Worm (Caenorhabditis elegans) whole organism, mixed stage, embryonic: ENCODE data around the gene srg-2.

Source experiments
- M03D4.4 ChIP-seq: sonication (generic microtip); optimal IDR thresholded peaks from 2 replicates; lab custom pipeline; 2017; ENCODE audit warnings: mild to moderate bottlenecking, missing genetic modification characterization, missing compliant biosample characterization
- bed-3 ChIP-seq: fragments of 200-800 bp; sonication (Bioruptor generic); optimal IDR thresholded peaks from 3 replicates; lab custom pipeline; 2018; ENCODE audit warnings: mild to moderate bottlenecking, missing genetic modification characterization, moderate library complexity, missing compliant biosample characterization
- blmp-1 ChIP-seq: fragments of 150-350 bp; optimal IDR thresholded peaks from 2 replicates; lab custom pipeline; 2014; ENCODE audit warnings: missing biosample characterization, missing genetic modification characterization
- ceh-39 ChIP-seq: fragments of 150-350 bp; optimal IDR thresholded peaks from 2 replicates; lab custom pipeline; 2014; ENCODE audit warnings: missing biosample characterization, missing genetic modification characterization
- ceh-43 ChIP-seq: fragments of 200-800 bp; sonication (Bioruptor generic); optimal IDR thresholded peaks from 2 replicates; lab custom pipeline; 2018; ENCODE audit warnings: mild to moderate bottlenecking, missing genetic modification characterization, moderate library complexity, missing compliant biosample characterization
- ces-1 ChIP-seq: fragments of 150-350 bp; optimal IDR thresholded peaks from 2 replicates; lab custom pipeline; 2014; ENCODE audit warnings: missing biosample characterization, missing genetic modification reagents, missing genetic modification characterization
- cnd-1 ChIP-seq: fragments of 200-800 bp; sonication (Bioruptor generic); optimal IDR thresholded peaks from 2 replicates; lab custom pipeline; 2018; ENCODE audit warnings: mild to moderate bottlenecking, missing genetic modification characterization, missing compliant biosample characterization
- drap-1 ChIP-seq: fragments of 200-800 bp; sonication (Bioruptor generic); optimal IDR thresholded peaks from 3 replicates; lab custom pipeline; 2018; ENCODE audit warnings: mild to moderate bottlenecking, missing genetic modification characterization, missing compliant biosample characterization
- elt-1 ChIP-seq: sonication (generic microtip); optimal IDR thresholded peaks from 2 replicates; lab custom pipeline; 2017; ENCODE audit warnings: missing genetic modification characterization, mild to moderate bottlenecking, missing compliant biosample characterization, antibody characterized with exemption, moderate library complexity, borderline replicate concordance; ENCODE audit not compliant: insufficient read depth
- elt-3 ChIP-seq: fragments of 150-350 bp; optimal IDR thresholded peaks from 2 replicates; lab custom pipeline; 2014; ENCODE audit warnings: missing biosample characterization, missing genetic modification characterization
- flh-1 ChIP-seq: fragments of 200-800 bp; sonication (Bioruptor generic); optimal IDR thresholded peaks from 2 replicates; lab custom pipeline; 2018; ENCODE audit warnings: mild to moderate bottlenecking, missing genetic modification characterization, moderate library complexity, missing compliant biosample characterization
- ham-2 ChIP-seq: fragments of 200-800 bp; sonication (Bioruptor generic); optimal IDR thresholded peaks from 2 replicates; lab custom pipeline; 2018; ENCODE audit warnings: mild to moderate bottlenecking, missing genetic modification characterization, missing compliant biosample characterization
- hlh-1 ChIP-seq: fragments of 150-350 bp; optimal IDR thresholded peaks from 2 replicates; lab custom pipeline; 2014; ENCODE audit warnings: missing biosample characterization, missing genetic modification reagents, missing genetic modification characterization
- lin-13 ChIP-seq: fragments of 150-350 bp; optimal IDR thresholded peaks from 2 replicates; lab custom pipeline; 2014; ENCODE audit warnings: missing biosample characterization, missing genetic modification characterization
- lin-32 ChIP-seq: fragments of 200-800 bp; sonication (Bioruptor generic); optimal IDR thresholded peaks from 2 replicates; lab custom pipeline; 2018; ENCODE audit warnings: mild to moderate bottlenecking, missing genetic modification characterization, missing compliant biosample characterization
- lsy-2 ChIP-seq: fragments of 150-350 bp; optimal IDR thresholded peaks from 2 replicates; lab custom pipeline; 2014; ENCODE audit warnings: missing biosample characterization, missing genetic modification characterization
- mab-5 ChIP-seq: fragments of 150-350 bp; optimal IDR thresholded peaks from 2 replicates; lab custom pipeline; 2014; ENCODE audit warnings: missing biosample characterization, missing genetic modification characterization
- mep-1 ChIP-seq: fragments of 150-350 bp; optimal IDR thresholded peaks from 2 replicates; lab custom pipeline; 2017; ENCODE audit warnings: missing biosample characterization, missing genetic modification reagents, missing genetic modification characterization, inconsistent platforms
- mls-2 ChIP-seq: sonication (generic microtip); optimal IDR thresholded peaks from 2 replicates; lab custom pipeline; 2016; ENCODE audit warnings: mild to moderate bottlenecking, missing genetic modification characterization, moderate library complexity, missing compliant biosample characterization
- nhr-12 ChIP-seq: fragments of 150-350 bp; optimal IDR thresholded peaks from 2 replicates; lab custom pipeline; 2014; ENCODE audit warnings: missing biosample characterization, missing genetic modification characterization
- nhr-237 ChIP-seq: fragments of 150-350 bp; optimal IDR thresholded peaks from 2 replicates; lab custom pipeline; 2014; ENCODE audit warnings: missing biosample characterization, missing genetic modification characterization
- nhr-28 ChIP-seq: fragments of 150-350 bp; optimal IDR thresholded peaks from 2 replicates; lab custom pipeline; 2014; ENCODE audit warnings: missing biosample characterization, missing genetic modification characterization
- pha-4 ChIP-seq: fragments of 150-350 bp; optimal IDR thresholded peaks from 2 replicates; lab custom pipeline; 2018; ENCODE audit warnings: missing biosample characterization, missing genetic modification reagents, missing genetic modification characterization
- sem-2 ChIP-seq: fragments of 200-800 bp; sonication (Bioruptor generic); optimal IDR thresholded peaks from 2 replicates; lab custom pipeline; 2018; ENCODE audit warnings: mild to moderate bottlenecking, missing genetic modification characterization, missing compliant biosample characterization
- snpc-4 ChIP-seq: fragments of 150-350 bp; optimal IDR thresholded peaks from 2 replicates; lab custom pipeline; 2014; ENCODE audit warnings: missing biosample characterization, missing genetic modification characterization
- sptf-1 ChIP-seq: sonication (generic microtip); optimal IDR thresholded peaks from 2 replicates; lab custom pipeline; 2017; ENCODE audit warnings: mild to moderate bottlenecking, missing genetic modification characterization, moderate library complexity, missing compliant biosample characterization
- tbx-8 ChIP-seq: fragments of 200-800 bp; sonication (Bioruptor generic); optimal IDR thresholded peaks from 2 replicates; lab custom pipeline; 2018; ENCODE audit warnings: mild to moderate bottlenecking, missing genetic modification characterization, moderate library complexity, missing compliant biosample characterization
- unc-120 ChIP-seq: sonication (generic microtip); optimal IDR thresholded peaks from 2 replicates; lab custom pipeline; 2017; ENCODE audit warnings: missing genetic modification characterization, missing compliant biosample characterization; ENCODE audit not compliant: poor library complexity, severe bottlenecking
- unc-39 ChIP-seq: fragments of 150-350 bp; optimal IDR thresholded peaks from 2 replicates; lab custom pipeline; 2014; ENCODE audit warnings: missing biosample characterization, missing genetic modification characterization
- unc-62 ChIP-seq: fragments of 150-350 bp; optimal IDR thresholded peaks from 2 replicates; lab custom pipeline; 2014; ENCODE audit warnings: missing biosample characterization, missing genetic modification reagents, missing genetic modification characterization
- zip-8 ChIP-seq: fragments of 150-350 bp; optimal IDR thresholded peaks from 2 replicates; lab custom pipeline; 2014; ENCODE audit warnings: missing biosample characterization, missing genetic modification characterization
- ztf-11 ChIP-seq: fragments of 150-350 bp; optimal IDR thresholded peaks from 2 replicates; lab custom pipeline; 2014; ENCODE audit warnings: missing biosample characterization, missing genetic modification characterization

srg-2 gene

DNA sequence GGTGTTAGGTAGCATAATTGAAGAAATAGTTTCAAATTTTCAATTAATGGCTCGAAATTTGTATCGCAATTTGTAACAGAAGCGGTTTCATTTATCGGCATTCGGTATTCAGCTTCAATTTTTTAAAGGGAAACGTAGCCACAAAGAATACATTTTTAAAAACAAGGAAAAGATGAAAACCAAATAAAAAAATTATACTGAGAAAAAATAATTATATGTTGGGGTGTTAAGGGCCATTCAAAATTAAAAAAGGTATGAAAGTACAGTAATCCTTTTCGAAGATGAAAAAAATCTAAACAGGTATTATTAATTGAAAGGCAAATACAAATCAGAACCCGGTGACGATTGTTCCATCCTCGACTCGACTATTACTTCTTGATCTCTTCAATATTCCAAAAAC is 1.8 kb downstream of the srg-2 start, which contains the start of gene srg-1:
Gene srg-1, minus strand, starts transcription at position 101 of the 400 bp plus-strand sequence.
- TF ChIP-seq lin-32 (no peak), bed-3 (GFP tag; lab: Kevin White, UChicago) (no peak), nhr-28 (tag; lab: Kevin White, UChicago) (no peak)

DNA sequence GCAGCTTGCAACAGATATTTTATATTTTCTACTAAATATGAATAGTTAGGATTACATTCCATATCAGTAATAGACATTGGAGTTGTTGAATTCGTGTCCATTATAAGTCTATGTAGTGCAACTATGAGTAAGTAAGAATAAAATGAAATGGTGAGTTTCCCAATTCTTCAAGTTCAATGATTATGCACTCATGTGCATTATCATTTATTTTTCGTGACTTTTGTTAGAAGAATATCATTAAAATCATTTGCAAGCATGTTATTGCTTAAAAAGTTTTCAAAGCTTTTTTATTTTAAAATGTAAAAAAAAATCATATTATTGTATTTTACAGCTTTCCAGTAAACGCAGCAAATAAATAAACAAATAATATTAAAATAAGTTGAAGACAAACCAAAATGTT is 3.3 kb downstream of the srg-2 start, which contains the start of gene srg-9:
Gene srg-9, minus strand, starts transcription at position 101 of the 400 bp plus-strand sequence.
- TF ChIP-seq cnd-1: no peak
- no peak for TF ChIP-seq elt-1 (tag; lab: Kevin White, UChicago)
- TF ChIP-seq tbx-8: no peak
- TF ChIP-seq snpc-4 (tag; lab: Kevin White, UChicago): no peak
- no peak for TF ChIP-seq mab-5 (tag; lab: Kevin White, UChicago)
- no peak for TF ChIP-seq bed-3 (GFP tag; lab: Kevin White, UChicago)
- no peak for TF ChIP-seq blmp-1 (tag; lab: Kevin White, UChicago)
- no peak for TF ChIP-seq sem-2 (GFP tag; lab: Kevin White, UChicago)
- TF ChIP-seq hlh-1: no peak
- no peak for TF ChIP-seq ztf-11
- no peak for TF ChIP-seq drap-1
- TF ChIP-seq elt-3 (tag; lab: Kevin White, UChicago): no peak
- TF ChIP-seq zip-8 (tag; lab: Kevin White, UChicago): no peak
- TF ChIP-seq unc-120 (tag; lab: Kevin White, UChicago): no peak
- no peak for TF ChIP-seq ham-2 (GFP tag; lab: Kevin White, UChicago)
- no peak for TF ChIP-seq ceh-43 (GFP tag; lab: Kevin White, UChicago)
- no peak for TF ChIP-seq pha-4

ce11 chrIII:6254737-6255136 is 5.3 kb downstream of the srg-2 start, which contains the start of gene srg-8:
TSS of gene srg-8 (minus strand) at chrIII:6254837.
- TF ChIP-seq ces-1 (GFP tag; lab: Kevin White, UChicago) (no peak), unc-39 (tag; lab: Kevin White, UChicago) (no peak), cnd-1 (no peak), mep-1 (no peak), drap-1 (no peak)

DNA sequence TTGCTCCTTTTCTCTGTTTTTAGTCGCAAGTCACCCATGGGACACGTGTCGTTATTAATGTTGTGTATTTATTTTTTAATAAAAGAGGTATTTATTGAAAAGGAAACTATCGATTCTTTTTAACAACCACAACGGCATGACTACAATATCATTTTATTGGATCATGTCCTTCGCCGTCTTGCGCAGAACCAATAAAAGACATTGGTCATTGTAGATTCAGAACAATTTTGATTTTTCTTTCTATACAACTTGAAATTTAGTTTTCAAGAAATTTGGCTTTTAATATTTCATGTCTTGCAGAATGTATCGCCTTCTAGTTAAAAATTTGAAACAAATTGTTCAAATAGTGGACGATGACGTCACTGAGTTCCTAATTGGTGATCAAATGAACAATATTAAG is 8.5 kb downstream of the srg-2 start, which contains the start of gene amdh-1:
Gene amdh-1, plus strand, starts transcription at position 301 of the 400 bp plus-strand sequence.
- TF ChIP-seq drap-1 (no peak), mls-2 (tag; lab: Kevin White, UChicago) (no peak), elt-1 (tag; lab: Kevin White, UChicago) (no peak), unc-62 (GFP tag; lab: Kevin White, UChicago) (no peak)

DNA sequence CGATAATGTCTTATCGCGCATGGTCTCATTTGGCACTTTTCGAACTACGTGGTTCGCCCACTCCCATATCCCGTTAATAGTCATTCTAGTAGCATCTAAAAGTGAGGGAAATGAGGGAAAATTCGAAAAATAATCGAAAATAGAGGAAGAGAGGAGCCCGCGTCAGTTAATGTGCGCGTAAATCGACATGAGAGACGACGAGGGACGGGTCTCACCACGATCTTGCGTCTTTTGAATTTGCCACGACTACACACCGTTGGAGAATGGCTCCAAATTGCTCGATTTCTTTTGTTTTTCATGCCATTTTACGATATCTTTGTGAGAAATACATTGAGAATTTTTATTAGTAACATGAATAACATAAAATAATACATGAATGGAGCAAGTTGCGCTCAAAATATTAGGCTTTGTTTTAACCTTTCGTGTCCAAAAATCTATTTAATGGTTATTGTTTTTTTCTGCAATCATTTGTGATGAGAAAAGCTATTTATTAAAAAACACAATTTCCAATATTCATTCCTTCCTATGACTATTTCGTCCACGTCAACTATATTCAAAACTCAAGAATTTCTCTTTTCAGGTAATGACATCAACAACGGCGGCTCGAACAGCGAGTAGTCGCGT is 11.8 kb downstream of the srg-2 start, which contains the start of the genes gen-1 and stt-3:
Gene gen-1, minus strand, starts transcription at position 95 of the 624 bp plus-strand sequence.
Gene stt-3, plus strand, starts transcription at position 574 of the 624 bp plus-strand sequence.
- TF ChIP-seq mls-2 (tag; lab: Kevin White, UChicago): no peak
- no peak for TF ChIP-seq elt-1 (tag; lab: Kevin White, UChicago)
- no peak for TF ChIP-seq tbx-8
- peak; percentile 54 for TF ChIP-seq mep-1
- no peak for TF ChIP-seq zip-8 (tag; lab: Kevin White, UChicago)
- no peak for TF ChIP-seq sem-2 (GFP tag; lab: Kevin White, UChicago)

DNA sequence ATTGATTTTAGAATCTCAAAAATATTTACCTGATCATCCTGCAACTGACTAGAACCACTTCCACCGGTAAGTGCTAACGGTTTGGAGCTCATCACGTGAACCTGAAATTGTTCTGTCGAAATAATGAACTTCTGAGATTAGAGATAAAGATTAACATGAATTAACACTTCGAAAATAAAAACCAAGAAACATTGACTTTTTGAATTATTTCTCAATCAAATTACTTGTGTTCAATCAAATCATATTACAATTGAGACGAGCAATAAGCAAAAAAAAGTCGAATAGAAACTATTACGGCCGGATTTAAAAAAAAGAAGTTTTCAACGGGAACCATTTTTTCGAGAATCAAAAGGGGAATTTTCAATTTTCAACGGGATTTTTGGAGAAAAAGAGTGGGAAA is 14.3 kb downstream of the srg-2 start, which contains the start of gene bcas-2:
Gene bcas-2, minus strand, starts transcription at position 101 of the 400 bp plus-strand sequence.
- no peak for TF ChIP-seq nhr-237 (tag; lab: Kevin White, UChicago)
- TF ChIP-seq elt-3 (tag; lab: Kevin White, UChicago): no peak
- TF ChIP-seq ceh-39 (tag; lab: Kevin White, UChicago): no peak
- no peak for TF ChIP-seq flh-1 (GFP tag; lab: Kevin White, UChicago)
- no peak for TF ChIP-seq sem-2 (GFP tag; lab: Kevin White, UChicago)
- no peak for TF ChIP-seq sptf-1 (tag; lab: Kevin White, UChicago)
- TF ChIP-seq unc-120 (tag; lab: Kevin White, UChicago): no peak
- TF ChIP-seq lin-13 (tag; lab: Kevin White, UChicago): no peak
- no peak for TF ChIP-seq ces-1 (GFP tag; lab: Kevin White, UChicago)
- no peak for TF ChIP-seq hlh-1
- TF ChIP-seq bed-3 (GFP tag; lab: Kevin White, UChicago): no peak
- TF ChIP-seq tbx-8: no peak
- TF ChIP-seq M03D4.4: no peak
- TF ChIP-seq ham-2 (GFP tag; lab: Kevin White, UChicago): no peak
- TF ChIP-seq cnd-1: no peak
- TF ChIP-seq lsy-2: no peak
- no peak for TF ChIP-seq nhr-12 (tag; lab: Kevin White, UChicago)
- no peak for TF ChIP-seq mls-2 (tag; lab: Kevin White, UChicago)
